Worm (Caenorhabditis elegans): ENCODE results near the gene sprr-1.
A peak's percentile ranks its signal among the peaks of the same experiment; 100 is the strongest.

Gene sprr-1

DNA sequence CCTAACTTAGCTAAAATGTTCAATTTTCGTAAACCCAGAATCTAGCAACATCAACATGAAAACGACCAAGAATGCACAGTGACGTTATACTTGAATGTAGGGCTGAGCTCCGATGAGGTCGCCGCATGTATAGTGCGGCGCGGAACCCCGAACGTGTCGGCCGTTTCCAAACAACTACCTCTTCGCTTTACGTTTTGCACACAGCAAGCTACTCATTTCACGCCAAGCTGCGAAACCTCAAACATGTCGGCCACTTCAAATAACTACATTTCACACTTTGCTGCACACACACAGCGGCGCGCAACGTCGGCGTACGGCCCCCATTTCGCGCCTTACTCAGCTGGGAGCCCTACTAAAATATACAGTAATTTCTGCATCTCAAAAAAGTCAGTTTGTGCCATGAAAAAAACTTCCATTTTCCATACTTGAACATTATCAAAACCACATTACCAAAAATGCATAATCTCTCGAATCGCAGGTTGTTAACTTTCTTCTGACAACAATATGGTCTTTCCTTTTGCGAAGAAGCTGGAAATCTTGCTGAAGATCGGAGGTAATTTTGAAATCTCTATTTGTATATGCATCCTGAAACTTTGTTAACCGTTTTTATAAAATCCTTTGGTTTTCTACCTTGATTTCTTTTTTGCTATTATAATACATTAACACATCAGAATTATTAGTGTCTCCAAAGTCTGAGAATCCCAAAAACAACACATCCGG is 36.5 kb downstream of the sprr-1 start, which contains the start of gene H13N06.7:
TSS of gene H13N06.7 (plus strand) at position 670 of the 720 bp plus-strand sequence.
- TF ChIP-seq fos-1 (tag; optimal IDR thresholded peaks at IDR 0.05), result no peak
- peak; percentile 1 for TF ChIP-seq snpc-4 (tag; optimal IDR thresholded peaks at IDR 0.05)

DNA sequence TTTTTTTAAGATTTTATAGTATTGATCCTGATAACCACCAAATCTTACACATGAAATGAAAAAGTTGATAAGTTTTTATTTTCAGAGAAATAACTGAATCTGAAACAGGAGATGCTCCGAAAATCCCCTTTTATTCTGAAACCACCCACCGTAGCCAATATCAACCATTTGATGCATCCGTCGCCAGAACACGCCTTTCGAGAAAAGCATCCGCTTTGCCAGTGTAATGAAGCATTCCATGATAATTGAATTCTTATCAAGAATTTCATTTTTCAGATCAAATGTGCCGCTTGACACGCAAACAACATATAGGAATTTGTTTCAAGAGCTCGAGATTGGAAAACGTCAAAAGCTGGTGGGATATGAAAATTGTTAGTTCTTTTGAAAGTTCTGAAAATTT is 38.7 kb downstream of the sprr-1 start, which contains the start of gene tbh-1:
TSS of gene tbh-1 (minus strand) at position 101 of the 400 bp plus-strand sequence.
- TF ChIP-seq egl-27 (tag; optimal IDR thresholded peaks at IDR 0.05) (no peak), zip-4 (GFP tag; optimal IDR thresholded peaks at IDR 0.05) (no peak), lin-39 (tag; optimal IDR thresholded peaks at IDR 0.05) (no peak), zag-1 (tag; optimal IDR thresholded peaks at IDR 0.05) (no peak), pqm-1 (tag; optimal IDR thresholded peaks at IDR 0.05) (no peak), tlp-1 (tag; optimal IDR thresholded peaks at IDR 0.05) (no peak), C16A3.4 (tag; optimal IDR thresholded peaks at IDR 0.05) (no peak), hpl-2 (GFP tag; optimal IDR thresholded peaks at IDR 0.05) (no peak), nhr-11 (tag; optimal IDR thresholded peaks at IDR 0.05) (no peak), efl-1 (optimal IDR thresholded peaks at IDR 0.05) (no peak), efl-1 (GFP tag; optimal IDR thresholded peaks at IDR 0.05 in 1 of 2) (no peak), ces-1 (GFP tag; optimal IDR thresholded peaks at IDR 0.05) (no peak), blmp-1 (tag; optimal IDR thresholded peaks at IDR 0.05) (no peak), mab-9 (GFP tag; IDR thresholded peaks at IDR 0.05) (no peak), fkh-8 (tag; optimal IDR thresholded peaks at IDR 0.05) (no peak), ama-1 (optimal IDR thresholded peaks at IDR 0.05) (no peak), pax-3 (tag; optimal IDR thresholded peaks at IDR 0.05) (no peak)

DNA sequence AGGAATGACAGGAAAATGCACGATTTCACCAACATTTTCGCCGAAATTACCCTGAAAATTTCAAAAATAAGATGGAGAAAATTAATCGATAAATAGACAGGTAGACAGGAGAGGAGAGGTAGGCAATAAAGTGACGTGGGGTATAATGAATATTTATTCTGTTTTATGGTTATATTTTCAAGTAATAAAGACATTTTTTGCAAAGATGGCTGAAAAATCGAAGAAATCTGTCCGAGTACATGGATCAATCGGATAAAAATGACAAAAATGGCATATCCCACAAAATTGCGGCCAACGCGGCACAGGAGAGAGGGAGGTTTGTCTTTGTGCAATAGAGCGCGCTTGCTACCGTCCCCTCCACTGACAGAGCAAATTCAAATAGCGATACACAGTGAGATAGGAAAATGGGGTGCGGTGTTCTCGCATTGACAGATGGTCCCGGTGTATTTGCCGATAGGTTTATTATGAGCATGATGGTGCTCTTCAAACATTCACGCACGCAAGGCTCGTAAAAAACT is 41.8 kb downstream of the sprr-1 start, which contains the start of gene zipt-7.2:
TSS of gene zipt-7.2 (minus strand) at position 51 of the 518 bp plus-strand sequence.
- TF ChIP-seq rnt-1 (tag; optimal IDR thresholded peaks at IDR 0.05), result peak; percentile 39
- TF ChIP-seq aha-1 (tag; optimal IDR thresholded peaks at IDR 0.05), result no peak
- TF ChIP-seq ceh-82 (tag; optimal IDR thresholded peaks at IDR 0.05), result peak in 1 of 3 experiments; percentile 26
- peak; percentile 5 for TF ChIP-seq swsn-7 (tag; optimal IDR thresholded peaks at IDR 0.05)
- peak; percentile 12 for TF ChIP-seq blmp-1 (tag; optimal IDR thresholded peaks at IDR 0.05)
- TF ChIP-seq dpl-1 (GFP tag; optimal IDR thresholded peaks at IDR 0.05), result peak in 2 of 3 experiments; percentile 14 to 16
- no peak for TF ChIP-seq fkh-4 (tag; optimal IDR thresholded peaks at IDR 0.05; ENCODE audit: borderline replicate concordance)
- no peak for TF ChIP-seq jun-1 (tag; optimal IDR thresholded peaks at IDR 0.05)
- TF ChIP-seq unc-130 (tag; optimal IDR thresholded peaks at IDR 0.05), result no peak
- TF ChIP-seq unc-86 (tag; optimal IDR thresholded peaks at IDR 0.05), result no peak
- peak; percentile 18 for TF ChIP-seq C16A3.4 (tag; optimal IDR thresholded peaks at IDR 0.05)
- peak; percentile 27 for TF ChIP-seq lin-14 (GFP tag; optimal IDR thresholded peaks at IDR 0.05)
- TF ChIP-seq lsy-2 (tag; optimal IDR thresholded peaks at IDR 0.05), result peak in 1 of 2 experiments; percentile 16
- TF ChIP-seq nhr-47 (tag; optimal IDR thresholded peaks at IDR 0.05), result peak; percentile 23
- no peak for TF ChIP-seq zag-1 (tag; optimal IDR thresholded peaks at IDR 0.05)
- TF ChIP-seq efl-1 (optimal IDR thresholded peaks at IDR 0.05), result peak; percentile 1 to 6
- TF ChIP-seq efl-1 (GFP tag; optimal IDR thresholded peaks at IDR 0.05 in 1 of 2), result peak in 1 of 2 experiments; percentile 95
- peak; percentile 27 to 31 for TF ChIP-seq lin-35 (GFP tag; optimal IDR thresholded peaks at IDR 0.05)
- TF ChIP-seq nhr-20 (tag; optimal IDR thresholded peaks at IDR 0.05), result peak; percentile 25
- TF ChIP-seq snu-23 (GFP tag; optimal IDR thresholded peaks at IDR 0.05), result peak; percentile 25
- no peak for TF ChIP-seq nhr-84 (tag; optimal IDR thresholded peaks at IDR 0.05)
- no peak for TF ChIP-seq egl-27 (tag; optimal IDR thresholded peaks at IDR 0.05)
- TF ChIP-seq mdl-1 (tag; optimal IDR thresholded peaks at IDR 0.05), result no peak
- peak; percentile 43 for TF ChIP-seq nhr-71 (tag; optimal IDR thresholded peaks at IDR 0.05)
- TF ChIP-seq xbp-1 (tag; optimal IDR thresholded peaks at IDR 0.05), result peak; percentile 9
- TF ChIP-seq sup-37 (GFP tag; optimal IDR thresholded peaks at IDR 0.05), result no peak

Measured in whole organism, L1 larva.